Worm (Caenorhabditis elegans) whole organism, L3 larva: ENCODE measurements around the gene Y38H6C.24.
"Not testable (repeated sequence)": the region's sequence is repeated elsewhere in the genome, so short reads cannot be mapped to it uniquely, and the experiment has no call there.

Source experiments
- aly-2 ChIP-seq: fragments of 150-350 bp; optimal IDR thresholded peaks from 2 replicates; lab custom pipeline; 2014; ENCODE audit warnings: missing biosample characterization, missing genetic modification characterization
- ama-1 ChIP-seq: fragments of 150-350 bp; optimal IDR thresholded peaks from 2 replicates; lab custom pipeline; 2018
- ceh-16 ChIP-seq: sonication (generic microtip); optimal IDR thresholded peaks from 2 replicates; lab custom pipeline; 2017; ENCODE audit warnings: missing biosample characterization, missing genetic modification characterization
- ceh-28 ChIP-seq: fragments of 150-350 bp; optimal IDR thresholded peaks from 2 replicates; lab custom pipeline; 2014; ENCODE audit warnings: missing biosample characterization, missing genetic modification reagents, missing genetic modification characterization
- ceh-82 ChIP-seq: fragments of 150-350 bp; optimal IDR thresholded peaks from 2 replicates; lab custom pipeline; 2014; ENCODE audit warnings: missing biosample characterization, missing genetic modification characterization
- ceh-9 ChIP-seq: sonication (generic microtip); optimal IDR thresholded peaks from 2 replicates; lab custom pipeline; 2018; ENCODE audit warnings: missing biosample characterization, missing genetic modification characterization
- daf-12 ChIP-seq: fragments of 150-350 bp; optimal IDR thresholded peaks from 2 replicates; lab custom pipeline; 2014; ENCODE audit warnings: missing biosample characterization, missing genetic modification reagents, missing genetic modification characterization
- egl-27 ChIP-seq: sonication (generic microtip); optimal IDR thresholded peaks from 4 replicates; lab custom pipeline; 2017; ENCODE audit warnings: missing biosample characterization, missing genetic modification reagents, missing genetic modification characterization
- egl-5 ChIP-seq: fragments of 150-350 bp; optimal IDR thresholded peaks from 2 replicates; lab custom pipeline; 2017; ENCODE audit warnings: missing biosample characterization, missing genetic modification reagents, missing genetic modification characterization, inconsistent platforms
- elt-1 ChIP-seq: fragments of 150-350 bp; optimal IDR thresholded peaks from 2 replicates; lab custom pipeline; 2014; ENCODE audit warnings: missing biosample characterization, missing genetic modification characterization
- elt-2 ChIP-seq: sonication (generic microtip); optimal IDR thresholded peaks from 2 replicates; lab custom pipeline; 2016; ENCODE audit warnings: missing genetic modification reagents, mild to moderate bottlenecking, missing genetic modification characterization, missing compliant biosample characterization
- elt-3 ChIP-seq, 3 experiments: fragments of 150-350 bp in 1 of 3; sonication (generic microtip) in 2 of 3; optimal IDR thresholded peaks; 2 replicates in 2 of 3; 4 replicates in 1 of 3; lab custom pipeline; 2014 to 2017; ENCODE audit warnings: missing biosample characterization in 3 of 3, missing genetic modification characterization in 3 of 3
- fkh-10 ChIP-seq: sonication (generic microtip); optimal IDR thresholded peaks from 2 replicates; lab custom pipeline; 2017; ENCODE audit warnings: missing biosample characterization, missing genetic modification reagents, missing genetic modification characterization
- fkh-2 ChIP-seq: fragments of 150-350 bp; optimal IDR thresholded peaks from 2 replicates; lab custom pipeline; 2014; ENCODE audit warnings: missing biosample characterization, missing genetic modification reagents, missing genetic modification characterization
- fos-1 ChIP-seq: fragments of 150-350 bp; optimal IDR thresholded peaks from 2 replicates; lab custom pipeline; 2014; ENCODE audit warnings: missing biosample characterization, missing genetic modification characterization
- jun-1 ChIP-seq: fragments of 150-350 bp; optimal IDR thresholded peaks from 2 replicates; lab custom pipeline; 2014; ENCODE audit warnings: missing biosample characterization, missing genetic modification reagents, missing genetic modification characterization
- lin-15B ChIP-seq: fragments of 150-350 bp; optimal IDR thresholded peaks from 2 replicates; lab custom pipeline; 2014; ENCODE audit warnings: missing biosample characterization, missing genetic modification characterization
- lin-39 ChIP-seq: fragments of 150-350 bp; optimal IDR thresholded peaks from 2 replicates; lab custom pipeline; 2018; ENCODE audit warnings: missing biosample characterization, missing genetic modification reagents, missing genetic modification characterization
- lsy-12 ChIP-seq: sonication (generic microtip); optimal IDR thresholded peaks from 2 replicates; lab custom pipeline; 2016; ENCODE audit warnings: mild to moderate bottlenecking, missing genetic modification characterization, missing compliant biosample characterization
- mdl-1 ChIP-seq: fragments of 150-350 bp; optimal IDR thresholded peaks from 2 replicates; lab custom pipeline; 2014; ENCODE audit warnings: missing biosample characterization, missing genetic modification characterization
- mml-1 ChIP-seq: fragments of 150-350 bp; sonication (generic microtip); optimal IDR thresholded peaks from 3 replicates; lab custom pipeline; 2014; ENCODE audit warnings: missing biosample characterization, missing genetic modification characterization
- nfya-1 ChIP-seq: sonication (generic microtip); optimal IDR thresholded peaks from 2 replicates; lab custom pipeline; 2017; ENCODE audit warnings: missing genetic modification characterization, mild to moderate bottlenecking, missing compliant biosample characterization, antibody characterized with exemption, moderate library complexity; ENCODE audit not compliant: insufficient read depth
- nhr-12 ChIP-seq: fragments of 150-350 bp; optimal IDR thresholded peaks from 2 replicates; lab custom pipeline; 2014; ENCODE audit warnings: missing biosample characterization, missing genetic modification characterization
- nhr-237 ChIP-seq: fragments of 150-350 bp; optimal IDR thresholded peaks from 2 replicates; lab custom pipeline; 2014; ENCODE audit warnings: missing biosample characterization, missing genetic modification characterization
- nhr-25 ChIP-seq: sonication (generic microtip); optimal IDR thresholded peaks from 2 replicates; lab custom pipeline; 2017; ENCODE audit warnings: missing biosample characterization, missing genetic modification characterization
- nhr-28 ChIP-seq: fragments of 150-350 bp; optimal IDR thresholded peaks from 2 replicates; lab custom pipeline; 2014; ENCODE audit warnings: missing biosample characterization, missing genetic modification characterization
- nhr-43 ChIP-seq: sonication (generic microtip); optimal IDR thresholded peaks from 2 replicates; lab custom pipeline; 2016; ENCODE audit warnings: mild to moderate bottlenecking, missing genetic modification characterization, missing compliant biosample characterization; ENCODE audit not compliant: poor library complexity, severe bottlenecking
- nhr-67 ChIP-seq: fragments of 150-350 bp; optimal IDR thresholded peaks from 2 replicates; lab custom pipeline; 2014; ENCODE audit warnings: missing biosample characterization, missing genetic modification characterization
- nhr-76 ChIP-seq: fragments of 150-350 bp; sonication (generic microtip); optimal IDR thresholded peaks from 5 replicates; lab custom pipeline; 2014; ENCODE audit warnings: missing biosample characterization, missing genetic modification characterization
- pha-4 ChIP-seq: fragments of 150-350 bp; optimal IDR thresholded peaks from 2 replicates; lab custom pipeline; 2014; ENCODE audit warnings: missing biosample characterization, missing genetic modification reagents, missing genetic modification characterization
- pqm-1 ChIP-seq: fragments of 150-350 bp; optimal IDR thresholded peaks from 2 replicates; lab custom pipeline; 2017; ENCODE audit warnings: missing biosample characterization, missing genetic modification characterization, inconsistent platforms
- sea-2 ChIP-seq: fragments of 150-350 bp; sonication (generic microtip); optimal IDR thresholded peaks from 4 replicates; lab custom pipeline; 2014; ENCODE audit warnings: missing biosample characterization, missing genetic modification reagents, missing genetic modification characterization
- skn-1 ChIP-seq: fragments of 150-350 bp; optimal IDR thresholded peaks from 2 replicates; lab custom pipeline; 2014; ENCODE audit warnings: missing biosample characterization, missing genetic modification characterization
- snpc-4 ChIP-seq: fragments of 150-350 bp; optimal IDR thresholded peaks from 2 replicates; lab custom pipeline; 2014; ENCODE audit warnings: missing biosample characterization, missing genetic modification characterization
- tbx-2 ChIP-seq: sonication (generic microtip); optimal IDR thresholded peaks from 2 replicates; lab custom pipeline; 2016; ENCODE audit warnings: mild to moderate bottlenecking, missing genetic modification characterization, missing compliant biosample characterization
- unc-62 ChIP-seq: fragments of 150-350 bp; sonication (generic microtip); optimal IDR thresholded peaks from 4 replicates; lab custom pipeline; 2014; ENCODE audit warnings: missing biosample characterization, missing genetic modification reagents, missing genetic modification characterization
- ztf-11 ChIP-seq: fragments of 150-350 bp; optimal IDR thresholded peaks from 2 replicates; lab custom pipeline; 2014; ENCODE audit warnings: missing biosample characterization, missing genetic modification characterization

Gene Y38H6C.24

DNA sequence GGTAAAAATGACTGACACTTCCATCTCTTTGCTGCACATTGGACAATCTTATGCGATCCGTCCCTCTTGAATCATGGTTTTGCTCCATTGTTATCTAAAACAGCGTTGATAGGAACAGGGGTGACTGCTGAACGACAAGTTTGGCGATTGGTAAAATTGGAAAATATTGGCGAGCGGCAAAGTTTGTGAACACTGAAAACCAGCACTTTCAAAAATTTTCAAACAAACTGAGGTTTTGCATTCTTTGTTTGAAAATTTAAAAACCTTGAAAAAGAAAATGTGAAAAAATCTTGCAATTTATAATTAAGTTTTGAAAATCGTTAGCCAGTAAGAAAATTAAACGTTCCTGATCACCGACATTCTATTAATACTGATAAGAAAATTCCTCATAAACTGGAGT, 40.2 kb downstream of the Y38H6C.24 start, which contains the start of gene F26F2.3:
Gene F26F2.3, minus strand, starts transcription at position 101 of the 400 bp plus-strand sequence.
- TF ChIP-seq daf-12 (tag; lab: Kevin White, UChicago) (no peak), egl-27 (no peak), egl-5 (tag; lab: Kevin White, UChicago) (no peak), nhr-43 (tag; lab: Kevin White, UChicago) (no peak), ceh-16 (tag; lab: Kevin White, UChicago) (no peak), nhr-76 (no peak), ceh-82 (tag; lab: Kevin White, UChicago) (no peak), nhr-25 (tag; lab: Kevin White, UChicago) (no peak), fos-1 (no peak), mdl-1 (tag; lab: Kevin White, UChicago) (no peak), fkh-2 (tag; lab: Kevin White, UChicago) (no peak)
- TF ChIP-seq, all 47 proteins: peak for 0

DNA sequence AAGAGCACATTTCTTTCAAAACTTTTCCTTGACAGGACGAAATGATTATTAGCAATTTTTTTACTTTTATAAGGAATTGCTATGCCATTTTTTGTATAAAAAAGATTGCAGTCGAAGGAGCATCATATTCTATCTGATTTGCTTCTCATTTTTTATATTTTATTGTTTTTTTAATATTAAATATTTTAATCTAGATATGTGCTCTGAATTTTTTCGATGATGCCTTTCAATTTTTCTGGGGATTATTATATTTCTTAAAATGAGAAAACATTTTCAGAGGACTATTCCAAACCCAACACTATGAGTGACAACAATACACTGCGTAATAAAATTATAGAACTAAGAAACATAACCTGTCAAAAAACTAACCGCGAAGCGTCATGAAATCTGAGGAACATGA, 42.8 kb downstream of the Y38H6C.24 start, which contains the start of gene F26F2.4:
Gene F26F2.4, plus strand, starts transcription at position 301 of the 400 bp plus-strand sequence.
- TF ChIP-seq elt-3 (tag; optimal IDR thresholded peaks at IDR 0.05; lab: Kevin White, UChicago); fkh-10 (GFP tag; lab: Kevin White, UChicago); ztf-11 (tag; lab: Kevin White, UChicago): not testable (repeated sequence)

DNA sequence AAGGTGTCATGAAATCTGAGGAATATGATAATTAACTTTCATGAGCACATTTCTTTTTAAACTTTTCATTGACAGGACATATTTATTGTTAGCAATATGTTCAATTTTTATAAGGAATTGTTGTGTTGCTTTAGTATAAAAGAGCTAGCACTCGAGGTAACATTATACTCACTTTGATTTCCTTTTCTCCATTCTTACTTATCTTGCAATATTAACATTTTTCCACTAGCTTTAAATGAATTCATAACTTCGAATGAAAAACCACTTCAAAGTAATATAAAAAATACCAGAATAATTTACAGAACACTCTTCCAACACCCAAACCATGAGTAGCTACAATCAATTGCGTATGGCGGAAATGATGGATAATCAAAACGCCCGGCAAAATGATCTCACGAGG, 47.2 kb downstream of the Y38H6C.24 start, which contains the start of gene F26F2.5:
Gene F26F2.5, plus strand, starts transcription at position 301 of the 400 bp plus-strand sequence.
- TF ChIP-seq fos-1 (no peak), sea-2 (GFP tag; lab: Kevin White, UChicago) (no peak), nhr-76 (no peak), egl-27 (no peak), nhr-67 (tag; lab: Kevin White, UChicago) (no peak), fkh-10 (GFP tag; lab: Kevin White, UChicago) (no peak), daf-12 (tag; lab: Kevin White, UChicago) (no peak), ztf-11 (tag; lab: Kevin White, UChicago) (no peak)

DNA sequence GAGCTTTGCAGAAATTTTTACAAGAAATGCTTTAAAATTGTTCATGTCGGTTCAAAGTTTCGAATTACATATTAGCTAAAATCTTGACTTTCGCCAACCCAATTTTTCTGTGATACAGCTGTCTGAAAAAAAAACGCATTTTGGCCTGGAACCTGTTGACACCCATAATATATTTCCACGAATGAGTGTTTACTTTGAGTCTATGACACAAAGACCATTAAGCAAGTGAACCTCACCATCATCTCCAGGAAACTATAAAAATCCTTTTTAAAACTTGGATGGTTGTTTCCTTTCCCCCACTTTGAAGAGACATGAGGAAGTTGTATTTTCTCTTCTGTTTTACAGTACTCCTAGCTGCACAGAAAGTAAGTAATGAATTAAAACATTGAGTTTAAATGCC, 48.1 kb downstream of the Y38H6C.24 start, which contains the start of gene clec-263:
Gene clec-263, plus strand, starts transcription at position 301 of the 400 bp plus-strand sequence.
- no peak for TF ChIP-seq pqm-1 (tag; lab: Kevin White, UChicago)
- no peak for TF ChIP-seq nhr-67 (tag; lab: Kevin White, UChicago)
- no peak for TF ChIP-seq lin-15B (tag; lab: Kevin White, UChicago)
- TF ChIP-seq ama-1 (lab: Kevin White, UChicago), result no peak
- no peak for TF ChIP-seq fkh-2 (tag; lab: Kevin White, UChicago)
- no peak for TF ChIP-seq skn-1
- TF ChIP-seq unc-62, result no peak
- TF ChIP-seq aly-2, result no peak
- TF ChIP-seq ceh-9, result no peak
- no peak for TF ChIP-seq jun-1 (tag; lab: Kevin White, UChicago)
- no peak for TF ChIP-seq tbx-2 (tag; lab: Kevin White, UChicago)
- no peak for TF ChIP-seq nhr-28 (tag; lab: Kevin White, UChicago)
- no peak for TF ChIP-seq ztf-11 (tag; lab: Kevin White, UChicago)
- no peak for TF ChIP-seq nfya-1 (tag; lab: Kevin White, UChicago)
- TF ChIP-seq fos-1, result no peak
- no peak for TF ChIP-seq snpc-4 (tag; lab: Kevin White, UChicago)
- no peak for TF ChIP-seq ceh-82 (tag; lab: Kevin White, UChicago)
- no peak for TF ChIP-seq nhr-12 (tag; lab: Kevin White, UChicago)
- no peak for TF ChIP-seq lin-39 (tag; lab: Kevin White, UChicago)
- TF ChIP-seq, all 47 proteins: peak for 0

DNA sequence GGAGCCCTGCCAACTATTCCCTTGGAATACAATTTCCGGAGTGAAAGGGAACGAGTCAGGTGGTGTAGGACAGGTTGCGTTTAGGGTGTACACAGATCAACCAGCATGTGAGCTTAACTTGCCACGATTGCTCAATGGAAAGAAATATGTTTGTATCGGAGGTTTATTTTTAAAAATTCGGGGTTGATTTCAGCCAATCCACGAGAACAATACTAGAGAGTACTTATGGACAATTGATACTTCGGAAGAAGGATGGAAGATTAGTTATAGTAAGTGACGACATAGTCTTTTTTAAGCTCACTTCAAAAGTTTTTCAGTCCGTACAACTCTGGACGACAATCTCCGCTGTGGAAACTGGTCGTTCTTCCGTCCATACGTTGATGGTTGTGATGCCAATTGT, 48.6 kb downstream of the Y38H6C.24 start:
- no peak for TF ChIP-seq elt-1
- no peak for TF ChIP-seq elt-2 (tag; lab: Kevin White, UChicago)
- TF ChIP-seq lsy-12 (tag; lab: Kevin White, UChicago), result no peak
- TF ChIP-seq ceh-28 (tag; lab: Kevin White, UChicago), result no peak
- no peak for TF ChIP-seq pqm-1 (tag; lab: Kevin White, UChicago)
- TF ChIP-seq lin-15B (tag; lab: Kevin White, UChicago), result no peak
- no peak for TF ChIP-seq daf-12 (tag; lab: Kevin White, UChicago)
- TF ChIP-seq fos-1, result no peak
- no peak for TF ChIP-seq lin-39 (tag; lab: Kevin White, UChicago)
- TF ChIP-seq nhr-76, result no peak
- TF ChIP-seq nhr-28 (tag; lab: Kevin White, UChicago), result no peak
- TF ChIP-seq aly-2, result no peak
- TF ChIP-seq skn-1, result no peak
- no peak for TF ChIP-seq nhr-237 (tag; lab: Kevin White, UChicago)
- TF ChIP-seq mml-1, result no peak
- no peak for TF ChIP-seq pha-4 (tag; lab: Kevin White, UChicago)
- no peak for TF ChIP-seq ceh-9
- no peak for TF ChIP-seq ceh-82 (tag; lab: Kevin White, UChicago)
- no peak for TF ChIP-seq ama-1 (lab: Kevin White, UChicago)
